Fruit fly (Drosophila melanogaster) whole organism, embryonic: Measurements from ENCODE around the gene Polr2M.

ENCODE experiments used
- Atf3 ChIP-seq: fragments of 200-800 bp; sonication (Bioruptor generic); optimal IDR thresholded peaks from 3 replicates; lab custom pipeline; 2016; ENCODE audit warnings: missing biosample characterization, missing genetic modification characterization
- B-H1 ChIP-seq: fragments of 200-800 bp; sonication (Bioruptor generic); IDR thresholded peaks from 3 replicates; pipeline ENCODE4 v1.3.6; 2022; ENCODE audit warnings: missing biosample characterization, missing genetic modification characterization
- BEAF-32 ChIP-seq: fragments of 200-800 bp; sonication (Bioruptor generic); optimal IDR thresholded peaks from 3 replicates; lab custom pipeline; 2017; ENCODE audit warnings: missing biosample characterization, missing genetic modification characterization, mild to moderate bottlenecking, moderate library complexity, missing genetic modification reagents
- CG1024 ChIP-seq: fragments of 200-800 bp; sonication (Bioruptor generic); IDR thresholded peaks from 2 replicates; pipeline ENCODE4 v1.3.6; 2022; ENCODE audit warnings: missing biosample characterization, missing genetic modification characterization
- CG11247 ChIP-seq: fragments of 200-800 bp; sonication (Bioruptor generic); IDR thresholded peaks from 2 replicates; pipeline ENCODE4 v1.3.6; 2022; ENCODE audit warnings: missing biosample characterization, missing genetic modification characterization
- CG11456 ChIP-seq: fragments of 200-800 bp; sonication (Bioruptor generic); IDR thresholded peaks from 3 replicates; pipeline ENCODE4 v1.3.6; 2022; ENCODE audit warnings: missing biosample characterization, missing genetic modification characterization
- CG13894 ChIP-seq: fragments of 200-800 bp; sonication (Bioruptor generic); optimal IDR thresholded peaks from 3 replicates; lab custom pipeline; 2018; ENCODE audit warnings: missing biosample characterization, mild to moderate bottlenecking, missing genetic modification characterization, moderate library complexity
- CG14050 ChIP-seq: fragments of 200-800 bp; sonication (Bioruptor generic); IDR thresholded peaks from 3 replicates; pipeline ENCODE4 v1.3.6; 2022; ENCODE audit warnings: missing biosample characterization, missing genetic modification characterization
- CG15011 ChIP-seq: fragments of 200-800 bp; sonication (Bioruptor generic); optimal IDR thresholded peaks from 3 replicates; lab custom pipeline; 2018; ENCODE audit warnings: missing biosample characterization, mild to moderate bottlenecking, missing genetic modification characterization
- CG1603 ChIP-seq: fragments of 200-800 bp; sonication (Bioruptor generic); optimal IDR thresholded peaks from 2 replicates; lab custom pipeline; 2019; ENCODE audit warnings: missing biosample characterization, mild to moderate bottlenecking, missing genetic modification characterization, moderate library complexity
- CG2129 ChIP-seq: fragments of 200-800 bp; sonication (Bioruptor generic); IDR thresholded peaks from 2 replicates; pipeline ENCODE4 v1.3.6; 2022; ENCODE audit warnings: missing biosample characterization, missing genetic modification characterization; ENCODE audit not compliant: partially characterized antibody
- CG2199 ChIP-seq: fragments of 200-800 bp; sonication (Bioruptor generic); IDR thresholded peaks from 3 replicates; pipeline ENCODE4 v1.3.6; 2022; ENCODE audit warnings: missing biosample characterization, missing genetic modification characterization
- CG4617 ChIP-seq: fragments of 200-800 bp; sonication (Bioruptor generic); optimal IDR thresholded peaks from 3 replicates; lab custom pipeline; 2016; ENCODE audit warnings: missing biosample characterization, missing genetic modification characterization, borderline replicate concordance
- CG6689 ChIP-seq: fragments of 200-800 bp; sonication (Bioruptor generic); IDR thresholded peaks from 2 replicates; pipeline ENCODE4 v1.3.6; 2022; ENCODE audit warnings: missing biosample characterization, missing genetic modification characterization
- CG8290 ChIP-seq, 3 experiments: fragments of 200-800 bp; sonication (Bioruptor generic); optimal IDR thresholded peaks; 2 replicates each; lab custom pipeline; 2016 to 2019; ENCODE audit warnings: missing biosample characterization in 3 of 3, missing genetic modification characterization in 3 of 3, mild to moderate bottlenecking in 2 of 3, moderate library complexity in 1 of 3
- CHES-1-like ChIP-seq: fragments of 200-800 bp; sonication (Bioruptor generic); optimal IDR thresholded peaks from 2 replicates; lab custom pipeline; 2016; ENCODE audit warnings: missing biosample characterization, missing genetic modification characterization
- Chrac-16 ChIP-seq: fragments of 200-800 bp; sonication (Bioruptor generic); optimal IDR thresholded peaks from 3 replicates; lab custom pipeline; 2016; ENCODE audit warnings: missing biosample characterization, missing genetic modification characterization
- Dbx ChIP-seq: fragments of 200-800 bp; sonication (Bioruptor generic); IDR thresholded peaks from 3 replicates; pipeline ENCODE4 v1.3.6; 2022; ENCODE audit warnings: missing biosample characterization, missing genetic modification characterization
- Dll ChIP-seq: fragments of 200-800 bp; sonication (Bioruptor generic); IDR thresholded peaks from 4 replicates; pipeline ENCODE4 v1.3.6; 2022; ENCODE audit warnings: missing biosample characterization, missing genetic modification characterization; ENCODE audit not compliant: partially characterized antibody
- Dref ChIP-seq: fragments of 200-800 bp; sonication (Bioruptor generic); IDR thresholded peaks from 2 replicates; pipeline ENCODE4 v1.3.6; 2022; ENCODE audit warnings: missing biosample characterization, missing genetic modification characterization
- Elba2 ChIP-seq: fragments of 200-800 bp; sonication (Bioruptor generic); optimal IDR thresholded peaks from 3 replicates; lab custom pipeline; 2016; ENCODE audit warnings: missing biosample characterization, missing genetic modification characterization
- HLH4C ChIP-seq: fragments of 200-800 bp; sonication (Bioruptor generic); IDR thresholded peaks from 3 replicates; pipeline ENCODE4 v1.3.6; 2022; ENCODE audit warnings: missing biosample characterization, missing genetic modification characterization; ENCODE audit not compliant: partially characterized antibody
- Hand ChIP-seq: fragments of 200-800 bp; sonication (Bioruptor generic); optimal IDR thresholded peaks from 2 replicates; lab custom pipeline; 2017; ENCODE audit warnings: mild to moderate bottlenecking, missing biosample characterization, missing genetic modification reagents, missing genetic modification characterization
- Hr78 ChIP-seq, 2 experiments: fragments of 200-800 bp in 1 of 2; fragments of >200 bp in 1 of 2; sonication (Bioruptor generic) in 1 of 2; optimal IDR thresholded peaks; 2 replicates each; lab custom pipeline; 2017 to 2019; ENCODE audit warnings: missing biosample characterization in 2 of 2, missing genetic modification characterization in 2 of 2, mild to moderate bottlenecking in 1 of 2, moderate library complexity in 1 of 2
- Lim3 ChIP-seq: fragments of 200-800 bp; sonication (Bioruptor generic); IDR thresholded peaks from 2 replicates; pipeline ENCODE4 v1.3.6; 2022; ENCODE audit warnings: missing biosample characterization, missing genetic modification characterization
- MTF-1 ChIP-seq: fragments of 200-800 bp; sonication (Bioruptor generic); optimal IDR thresholded peaks from 2 replicates; lab custom pipeline; 2018; ENCODE audit warnings: missing biosample characterization, mild to moderate bottlenecking, missing genetic modification characterization, borderline replicate concordance
- Med ChIP-seq: fragments of 200-800 bp; sonication (Bioruptor generic); peaks from one replicate; lab custom pipeline; 2016; ENCODE audit warnings: missing biosample characterization, missing genetic modification characterization, mild to moderate bottlenecking, inconsistent platforms, moderate library complexity
- Taf1 ChIP-seq: fragments of 200-800 bp; sonication (Bioruptor generic); IDR thresholded peaks from 2 replicates; pipeline ENCODE4 v1.3.6; 2022; ENCODE audit warnings: missing biosample characterization, missing genetic modification characterization
- btn ChIP-seq: fragments of 200-800 bp; sonication (Bioruptor generic); optimal IDR thresholded peaks from 2 replicates; lab custom pipeline; 2016; ENCODE audit warnings: missing biosample characterization, missing genetic modification characterization
- chinmo ChIP-seq: fragments of 200-800 bp; sonication (Bioruptor generic); IDR thresholded peaks from 4 replicates; pipeline ENCODE4 v1.3.6; 2022; ENCODE audit warnings: missing biosample characterization, missing genetic modification characterization; ENCODE audit not compliant: partially characterized antibody
- chm ChIP-seq: fragments of 200-800 bp; sonication (Bioruptor generic); IDR thresholded peaks from 2 replicates; pipeline ENCODE4 v1.3.6; 2022; ENCODE audit warnings: missing biosample characterization, missing genetic modification characterization
- danr ChIP-seq: fragments of 200-800 bp; sonication (Bioruptor generic); IDR thresholded peaks from 2 replicates; pipeline ENCODE4 v1.3.6; 2022; ENCODE audit warnings: missing biosample characterization, missing genetic modification characterization
- eve ChIP-seq, 2 experiments: fragments of >200 bp; optimal IDR thresholded peaks; 2 replicates each; lab custom pipeline; 2017; ENCODE audit warnings: missing biosample characterization in 2 of 2, missing genetic modification characterization in 2 of 2
- fd64A ChIP-seq: fragments of 200-800 bp; sonication (Bioruptor generic); optimal IDR thresholded peaks from 3 replicates; lab custom pipeline; 2018; ENCODE audit warnings: missing biosample characterization, mild to moderate bottlenecking, missing genetic modification characterization
- gcm ChIP-seq: fragments of 200-800 bp; sonication (Bioruptor generic); optimal IDR thresholded peaks from 2 replicates; lab custom pipeline; 2019; ENCODE audit warnings: missing biosample characterization, mild to moderate bottlenecking, missing genetic modification characterization, moderate library complexity
- grau ChIP-seq: fragments of 200-800 bp; optimal IDR thresholded peaks from 3 replicates; lab custom pipeline; 2019; ENCODE audit warnings: missing biosample characterization, mild to moderate bottlenecking, missing genetic modification characterization, moderate library complexity
- gsb ChIP-seq: fragments of 200-800 bp; sonication (Bioruptor generic); IDR thresholded peaks from 2 replicates; pipeline ENCODE4 v1.3.6; 2022; ENCODE audit warnings: missing biosample characterization, missing genetic modification characterization
- lab ChIP-seq: fragments of 200-800 bp; sonication (Bioruptor generic); optimal IDR thresholded peaks from 3 replicates; lab custom pipeline; 2017; ENCODE audit warnings: missing biosample characterization, missing genetic modification characterization, mild to moderate bottlenecking, moderate library complexity, missing genetic modification reagents
- maf-S ChIP-seq: fragments of 200-800 bp; sonication (Bioruptor generic); optimal IDR thresholded peaks from 2 replicates; lab custom pipeline; 2016; ENCODE audit warnings: missing biosample characterization, missing genetic modification characterization
- pb ChIP-seq: fragments of 200-800 bp; sonication (Bioruptor generic); optimal IDR thresholded peaks from 3 replicates; lab custom pipeline; 2016; ENCODE audit warnings: missing biosample characterization, missing genetic modification characterization
- pho ChIP-seq: fragments of 200-800 bp; sonication (Bioruptor generic); optimal IDR thresholded peaks from 2 replicates; lab custom pipeline; 2016; ENCODE audit warnings: missing biosample characterization, missing genetic modification characterization
- ranshi ChIP-seq: fragments of 200-800 bp; sonication (Bioruptor generic); IDR thresholded peaks from 2 replicates; pipeline ENCODE4 v1.3.6; 2022; ENCODE audit warnings: missing biosample characterization, missing genetic modification characterization
- ro ChIP-seq: fragments of 200-800 bp; sonication (Bioruptor generic); IDR thresholded peaks from 2 replicates; pipeline ENCODE4 v1.3.6; 2022; ENCODE audit warnings: missing biosample characterization, missing genetic modification characterization
- scrt ChIP-seq: fragments of 200-800 bp; sonication (Bioruptor generic); optimal IDR thresholded peaks from 2 replicates; lab custom pipeline; 2018; ENCODE audit warnings: missing biosample characterization, mild to moderate bottlenecking, missing genetic modification characterization, moderate library complexity
- sd ChIP-seq: fragments of 200-800 bp; sonication (Bioruptor generic); optimal IDR thresholded peaks from 3 replicates; lab custom pipeline; 2018; ENCODE audit warnings: missing biosample characterization, mild to moderate bottlenecking, missing genetic modification characterization, moderate library complexity
- sisA ChIP-seq: fragments of 200-800 bp; sonication (Bioruptor generic); IDR thresholded peaks from 2 replicates; pipeline ENCODE4 v1.3.6; 2022; ENCODE audit warnings: missing biosample characterization, missing genetic modification characterization
- slou ChIP-seq: fragments of 200-800 bp; sonication (Bioruptor generic); optimal IDR thresholded peaks from 3 replicates; lab custom pipeline; 2016; ENCODE audit warnings: missing biosample characterization, missing genetic modification characterization
- so ChIP-seq: fragments of 200-800 bp; sonication (Bioruptor generic); IDR thresholded peaks from 3 replicates; pipeline ENCODE4 v1.3.6; 2022; ENCODE audit warnings: missing biosample characterization, missing genetic modification characterization
- trem ChIP-seq: fragments of 200-800 bp; optimal IDR thresholded peaks from 3 replicates; lab custom pipeline; 2019; ENCODE audit warnings: missing biosample characterization, mild to moderate bottlenecking, missing genetic modification characterization, moderate library complexity
- yki ChIP-seq: fragments of >200 bp; optimal IDR thresholded peaks from 3 replicates; lab custom pipeline; 2018

The Polr2M gene

DNA sequence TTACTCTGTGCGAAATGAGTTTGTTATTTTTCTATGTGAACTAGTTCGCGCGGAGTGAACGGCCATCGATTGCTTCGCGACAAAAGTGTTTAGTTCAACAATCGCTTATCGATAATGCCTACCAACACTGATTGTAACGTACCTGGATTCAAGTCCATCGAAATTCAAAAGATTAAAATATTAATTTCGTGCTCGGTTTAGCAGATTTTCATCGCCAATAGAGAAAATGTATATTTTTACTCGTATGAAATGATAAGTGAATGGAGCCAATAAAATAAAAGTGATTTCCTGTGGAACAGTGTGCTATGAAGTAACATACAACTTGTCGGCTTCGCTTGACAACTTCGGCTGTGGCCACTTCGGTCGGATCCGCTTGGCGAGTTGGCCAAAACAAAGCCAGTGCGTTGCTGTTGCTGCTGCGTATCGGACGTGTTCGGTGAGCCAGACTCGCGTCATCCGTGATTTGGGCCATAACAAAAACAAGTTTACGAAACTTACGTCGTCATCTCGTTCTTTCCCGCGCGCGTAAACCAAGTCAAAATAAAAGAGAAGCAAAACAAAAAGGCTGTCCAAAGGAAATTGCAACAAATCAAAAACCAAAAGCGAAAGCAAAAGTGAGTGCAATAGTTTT is 48.9 kb upstream of the Polr2M start, which contains the start of the genes CG5555 and myd (continued):
- TF ChIP-seq CG2129 (GFP tag; lab: Robert Waterston, UW) (no peak), CG11456 (0 out of 3 replicates have a peak, but pooled peaks have one; percentile 27), btn (no peak), ranshi (GFP tag; lab: Robert Waterston, UW) (peak; percentile 30; the same call in 1 of the 2 replicates), eve (GFP tag; optimal IDR thresholded peaks at IDR 0.05; lab: Kevin White, UChicago) (peak in 1 of 2 experiments; percentile 85), gsb (no peak), danr (GFP tag; lab: Robert Waterston, UW) (no peak), ro (no peak), CG11247 (GFP tag; lab: Robert Waterston, UW) (no peak), CG8290 (GFP tag; optimal IDR thresholded peaks at IDR 0.05; lab: Kevin White, UChicago) (no peak), CG8290 (tag; optimal IDR thresholded peaks at IDR 0.05; lab: Kevin White, UChicago) (peak in 1 of 2 experiments; percentile 63), maf-S (GFP tag; lab: Kevin White, UChicago) (peak; percentile 36), Dbx (GFP tag; lab: Robert Waterston, UW) (no peak), slou (no peak), chm (GFP tag; lab: Robert Waterston, UW) (peak; percentile 28; the same call in 1 of the 2 replicates), Dll (peak; percentile 78), Hand (GFP tag; lab: Kevin White, UChicago) (no peak), Med (GFP tag; lab: Kevin White, UChicago) (peak; percentile 93), trem (peak; percentile 36), Elba2 (GFP tag; lab: Kevin White, UChicago) (no peak), scrt (peak; percentile 30), Chrac-16 (GFP tag; lab: Kevin White, UChicago) (no peak), grau (tag; lab: Kevin White, UChicago) (peak; percentile 66), pho (GFP tag; lab: Kevin White, UChicago) (peak; percentile 73), Lim3 (no peak), lab (GFP tag; lab: Kevin White, UChicago) (peak; percentile 13), Taf1 (no peak), Atf3 (GFP tag; lab: Kevin White, UChicago) (no peak), so (GFP tag; lab: Robert Waterston, UW) (0 out of 3 replicates have a peak, but pooled peaks have one; percentile 13), CG1024 (GFP tag; lab: Robert Waterston, UW) (no peak), MTF-1 (GFP tag; lab: Kevin White, UChicago) (no peak), sd (tag; lab: Kevin White, UChicago) (peak; percentile 15), CG13894 (tag; lab: Kevin White, UChicago) (peak; percentile 46), Dref (GFP tag; lab: Robert Waterston, UW) (peak; percentile 90), HLH4C (GFP tag; lab: Robert Waterston, UW) (peak; percentile 91), yki (lab: Kevin White, UChicago) (no peak), chinmo (GFP tag; lab: Robert Waterston, UW) (peak; percentile 79; the same call in 3 of the 4 replicates), CG15011 (GFP tag; lab: Kevin White, UChicago) (no peak), CG1603 (tag; lab: Kevin White, UChicago) (peak; percentile 56), CG4617 (GFP tag; lab: Kevin White, UChicago) (peak; percentile 60), CG14050 (no peak), CG2199 (GFP tag; lab: Robert Waterston, UW) (no peak), CHES-1-like (GFP tag; lab: Kevin White, UChicago) (no peak), sisA (no peak), BEAF-32 (GFP tag; lab: Kevin White, UChicago) (peak; percentile 67), CG6689 (GFP tag; lab: Robert Waterston, UW) (no peak), gcm (GFP tag; lab: Kevin White, UChicago) (peak; percentile 5), Hr78 (GFP tag; optimal IDR thresholded peaks at IDR 0.05; lab: Kevin White, UChicago) (no peak), B-H1 (no peak; the same call in 2 of the 3 replicates), fd64A (GFP tag; lab: Kevin White, UChicago) (no peak), pb (GFP tag; lab: Kevin White, UChicago) (peak; percentile 47)
